Fruit fly (Drosophila melanogaster) whole organism, adult: ENCODE results near the gene Snoo.

Experiments
- CG11617 ChIP-seq: fragments of 200-800 bp; sonication (Bioruptor generic); optimal IDR thresholded peaks from 2 replicates; lab custom pipeline; 2017; ENCODE audit warnings: mild to moderate bottlenecking, missing biosample characterization, missing genetic modification reagents, missing genetic modification characterization
- CG12768 ChIP-seq: fragments of 200-800 bp; sonication (Bioruptor generic); optimal IDR thresholded peaks from 2 replicates; lab custom pipeline; 2017; ENCODE audit warnings: missing biosample characterization, missing genetic modification characterization, mild to moderate bottlenecking, moderate library complexity, missing genetic modification reagents
- CG14711 ChIP-seq: fragments of 200-800 bp; sonication (Bioruptor generic); optimal IDR thresholded peaks from 2 replicates; lab custom pipeline; 2018; ENCODE audit warnings: missing biosample characterization, mild to moderate bottlenecking, missing genetic modification characterization, moderate library complexity
- CG1620 ChIP-seq: fragments of 200-800 bp; sonication (Bioruptor generic); optimal IDR thresholded peaks from 2 replicates; lab custom pipeline; 2016; ENCODE audit warnings: missing biosample characterization, missing genetic modification characterization
- CG33017 ChIP-seq: fragments of 200-800 bp; sonication (Bioruptor generic); optimal IDR thresholded peaks from 2 replicates; lab custom pipeline; 2018; ENCODE audit warnings: missing biosample characterization, mild to moderate bottlenecking, missing genetic modification characterization, moderate library complexity
- CG5204 ChIP-seq: fragments of 200-800 bp; sonication (Bioruptor generic); optimal IDR thresholded peaks from 2 replicates; lab custom pipeline; 2016; ENCODE audit warnings: missing biosample characterization, missing genetic modification characterization
- CG7045 ChIP-seq: fragments of 200-800 bp; sonication (Bioruptor generic); optimal IDR thresholded peaks from 2 replicates; lab custom pipeline; 2017; ENCODE audit warnings: missing biosample characterization, mild to moderate bottlenecking, missing genetic modification characterization
- CG7101 ChIP-seq: fragments of 200-800 bp; sonication (Bioruptor generic); optimal IDR thresholded peaks from 2 replicates; lab custom pipeline; 2018; ENCODE audit warnings: missing biosample characterization, mild to moderate bottlenecking, missing genetic modification characterization, moderate library complexity
- Clk ChIP-seq: fragments of 200-800 bp; sonication (Bioruptor generic); optimal IDR thresholded peaks from 2 replicates; lab custom pipeline; 2017; ENCODE audit warnings: missing biosample characterization, missing genetic modification characterization
- Crg-1 ChIP-seq: fragments of 200-800 bp; sonication (Bioruptor generic); optimal IDR thresholded peaks from 2 replicates; lab custom pipeline; 2016; ENCODE audit warnings: missing biosample characterization, missing genetic modification characterization
- Hr96 ChIP-seq: fragments of 200-800 bp; sonication (Bioruptor generic); optimal IDR thresholded peaks from 2 replicates; lab custom pipeline; 2016; ENCODE audit warnings: missing biosample characterization, missing genetic modification characterization
- Mnt ChIP-seq: fragments of 200-800 bp; sonication (Bioruptor generic); optimal IDR thresholded peaks from 2 replicates; lab custom pipeline; 2016; ENCODE audit warnings: missing biosample characterization, mild to moderate bottlenecking, missing genetic modification characterization
- bab1 ChIP-seq: fragments of 200-800 bp; sonication (Bioruptor generic); optimal IDR thresholded peaks from 3 replicates; lab custom pipeline; 2019; ENCODE audit warnings: missing biosample characterization, mild to moderate bottlenecking, missing genetic modification characterization, moderate library complexity
- cic ChIP-seq: fragments of 200-800 bp; sonication (Bioruptor generic); optimal IDR thresholded peaks from 2 replicates; lab custom pipeline; 2017; ENCODE audit warnings: missing biosample characterization, mild to moderate bottlenecking, missing genetic modification characterization, moderate library complexity
- cnc ChIP-seq, 2 experiments: fragments of >200 bp; optimal IDR thresholded peaks; 2 replicates each; lab custom pipeline; 2017
- kay ChIP-seq: fragments of 200-800 bp; sonication (Bioruptor generic); peaks from one replicate; lab custom pipeline; 2016; ENCODE audit warnings: missing biosample characterization, missing genetic modification characterization, borderline replicate concordance
- ovo ChIP-seq: fragments of 200-800 bp; sonication (Bioruptor generic); optimal IDR thresholded peaks from 2 replicates; lab custom pipeline; 2016; ENCODE audit warnings: missing biosample characterization, missing genetic modification characterization
- pad ChIP-seq: fragments of 200-800 bp; sonication (Bioruptor generic); optimal IDR thresholded peaks from 3 replicates; lab custom pipeline; 2017; ENCODE audit warnings: missing biosample characterization, missing genetic modification characterization, mild to moderate bottlenecking, moderate library complexity, missing genetic modification reagents
- tj ChIP-seq: fragments of 200-800 bp; sonication (Bioruptor generic); optimal IDR thresholded peaks from 3 replicates; lab custom pipeline; 2017; ENCODE audit warnings: missing biosample characterization, mild to moderate bottlenecking, missing genetic modification characterization, moderate library complexity
- toe ChIP-seq: fragments of 200-800 bp; sonication (Bioruptor generic); optimal IDR thresholded peaks from 2 replicates; lab custom pipeline; 2016; ENCODE audit warnings: missing biosample characterization, missing genetic modification characterization

Gene Snoo

DNA sequence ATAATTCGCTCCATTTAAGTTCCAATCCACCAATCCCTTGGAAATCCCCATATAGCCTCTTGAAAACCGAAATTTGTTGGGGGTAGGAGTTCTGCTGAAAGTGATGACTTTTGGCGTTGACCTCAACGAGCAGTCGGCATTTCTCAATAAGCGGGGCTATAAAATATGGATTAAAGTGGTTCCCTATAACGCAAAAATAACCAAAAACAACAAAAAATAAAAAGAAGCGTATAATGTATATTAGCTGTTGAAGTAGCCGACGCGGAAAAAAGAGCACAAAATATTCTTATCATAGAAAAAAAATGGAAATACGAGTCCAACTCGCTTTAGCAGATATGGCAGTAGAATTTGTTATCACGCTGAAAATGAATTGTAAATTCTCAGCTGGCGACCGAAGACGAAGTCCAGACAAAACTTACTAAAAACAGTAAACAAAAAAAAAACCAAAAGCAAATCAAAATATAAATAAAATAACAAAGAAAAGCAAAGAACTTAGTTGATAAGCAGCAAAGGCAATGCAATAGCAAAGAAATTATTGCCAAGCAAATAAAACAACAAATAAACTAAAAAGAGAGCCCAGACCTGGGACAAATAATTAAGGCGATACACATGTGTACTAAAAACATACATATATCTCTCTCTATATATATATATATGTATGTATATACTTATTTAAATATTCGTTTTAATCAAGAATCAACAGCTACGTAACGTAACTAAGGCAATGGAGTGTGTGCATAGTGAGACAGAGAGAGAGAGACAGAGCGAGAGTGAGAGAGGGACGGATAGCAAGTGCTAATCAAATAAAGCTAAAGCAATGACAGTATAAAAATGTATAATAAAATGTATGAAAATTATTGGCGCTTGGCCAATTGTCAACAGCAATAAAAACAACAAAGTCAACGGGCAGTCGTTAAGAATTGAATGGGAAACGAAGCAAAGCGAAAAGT, 23.1 kb downstream of the Snoo start:
- no peak for TF ChIP-seq Hr96 (GFP tag; lab: Kevin White, UChicago)
- TF ChIP-seq Mnt (GFP tag; lab: Kevin White, UChicago), result peak; percentile 75
- TF ChIP-seq pad (GFP tag; lab: Kevin White, UChicago), result peak; percentile 79
- peak; percentile 61 for TF ChIP-seq CG5204 (GFP tag; lab: Kevin White, UChicago)
- TF ChIP-seq Clk (GFP tag; lab: Kevin White, UChicago), result peak; percentile 49
- TF ChIP-seq CG14711 (tag; lab: Kevin White, UChicago), result peak; percentile 75
- TF ChIP-seq cic (GFP tag; lab: Kevin White, UChicago), result peak; percentile 97
- TF ChIP-seq ovo (GFP tag; lab: Kevin White, UChicago), result peak; percentile 94
- TF ChIP-seq CG1620 (GFP tag; lab: Kevin White, UChicago), result peak; percentile 34
- TF ChIP-seq CG12768 (GFP tag; lab: Kevin White, UChicago), result peak; percentile 94
- peak; percentile 84 for TF ChIP-seq CG33017
- TF ChIP-seq CG7045 (GFP tag; lab: Kevin White, UChicago), result peak; percentile 85
- TF ChIP-seq kay, result peak; percentile 98
- peak; percentile 83 for TF ChIP-seq CG11617 (GFP tag; lab: Kevin White, UChicago)
- TF ChIP-seq bab1 (GFP tag; lab: Kevin White, UChicago), result no peak
- peak; percentile 89 for TF ChIP-seq CG7101 (tag; lab: Kevin White, UChicago)
- peak; percentile 72 for TF ChIP-seq tj (GFP tag; lab: Kevin White, UChicago)
- no peak for TF ChIP-seq cnc (optimal IDR thresholded peaks at IDR 0.05; lab: Kevin White, UChicago)
- peak; percentile 5 for TF ChIP-seq toe (GFP tag; lab: Kevin White, UChicago)
- TF ChIP-seq Crg-1 (GFP tag; lab: Kevin White, UChicago), result peak; percentile 90

DNA sequence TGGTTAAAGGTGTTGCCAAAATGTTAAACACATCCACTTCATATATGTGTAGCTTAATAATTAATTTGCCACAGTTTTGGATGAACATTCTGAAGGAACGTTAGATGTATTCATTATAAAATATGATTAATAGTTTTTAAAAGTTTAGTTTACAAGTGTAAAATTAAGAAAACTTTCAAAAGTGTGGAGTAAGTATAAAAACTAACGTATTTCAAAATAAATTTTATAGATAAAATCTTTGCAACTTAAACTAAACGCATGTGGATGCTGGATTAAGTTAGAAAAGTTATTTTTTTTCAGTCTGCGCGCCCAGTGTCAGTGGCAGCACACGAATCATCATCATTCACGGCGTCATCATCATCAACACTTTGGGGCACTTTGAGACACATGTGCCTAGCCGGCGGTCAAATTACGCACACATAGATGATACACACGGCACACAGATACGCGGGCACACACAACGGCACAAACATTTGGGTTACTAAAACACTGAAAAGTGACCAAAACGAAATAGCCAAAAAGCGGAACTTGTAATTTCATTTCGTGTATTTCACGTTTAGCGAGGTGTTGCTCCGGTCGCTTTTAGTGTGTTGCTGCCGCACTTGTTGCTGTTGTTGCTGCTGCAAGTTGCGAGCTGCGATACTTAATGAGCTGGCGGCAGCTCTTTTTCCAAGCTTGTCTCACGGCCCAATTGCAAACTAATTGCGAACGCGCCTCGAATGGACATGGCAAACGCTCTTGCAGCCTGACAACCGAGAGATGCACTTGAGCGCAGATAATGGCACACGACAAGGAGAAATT, 26.7 kb downstream of the Snoo start:
- TF ChIP-seq Clk (GFP tag; lab: Kevin White, UChicago) (no peak), tj (GFP tag; lab: Kevin White, UChicago) (no peak), kay (no peak), CG33017 (no peak), pad (GFP tag; lab: Kevin White, UChicago) (no peak), cnc (optimal IDR thresholded peaks at IDR 0.05; lab: Kevin White, UChicago) (no peak), toe (GFP tag; lab: Kevin White, UChicago) (no peak), CG5204 (GFP tag; lab: Kevin White, UChicago) (no peak)

DNA sequence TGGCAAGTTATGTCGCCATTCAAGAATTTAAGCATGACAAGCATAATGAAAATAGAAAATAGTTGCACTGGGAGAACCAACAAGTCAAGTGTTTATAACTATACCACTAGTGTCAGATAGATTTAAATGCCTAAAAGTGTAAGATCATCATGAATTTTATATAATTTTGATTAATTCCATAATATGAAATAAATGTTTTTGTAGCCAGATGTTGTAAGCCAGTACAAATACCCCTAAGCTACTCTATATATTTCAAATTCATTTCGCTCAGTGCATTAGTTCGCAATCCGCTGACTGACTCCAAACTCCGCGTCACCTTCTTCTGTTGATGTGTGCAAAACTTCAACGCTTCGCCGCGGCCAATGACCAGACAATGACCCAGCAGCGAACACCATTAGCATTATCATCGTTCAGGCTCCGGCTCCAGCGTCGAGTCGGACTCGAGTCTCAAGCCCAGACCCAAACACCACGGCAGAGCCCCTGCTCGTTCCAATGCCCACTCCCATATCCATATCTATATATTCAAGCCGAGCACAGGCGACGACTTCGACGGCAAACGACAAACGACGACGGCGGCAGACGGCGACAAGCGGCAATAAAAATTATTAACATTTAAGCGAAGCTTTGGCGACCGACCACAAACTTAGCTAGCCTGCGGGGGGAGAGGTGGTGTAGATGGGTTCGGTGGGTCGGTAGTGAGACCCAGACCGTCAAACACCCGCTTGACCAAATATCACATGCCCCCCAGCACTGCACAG, 27.5 kb downstream of the Snoo start:
- TF ChIP-seq CG5204 (GFP tag; lab: Kevin White, UChicago), result no peak
- TF ChIP-seq CG12768 (GFP tag; lab: Kevin White, UChicago), result peak; percentile 1
- no peak for TF ChIP-seq cic (GFP tag; lab: Kevin White, UChicago)
- TF ChIP-seq Mnt (GFP tag; lab: Kevin White, UChicago), result no peak
- no peak for TF ChIP-seq CG11617 (GFP tag; lab: Kevin White, UChicago)

DNA sequence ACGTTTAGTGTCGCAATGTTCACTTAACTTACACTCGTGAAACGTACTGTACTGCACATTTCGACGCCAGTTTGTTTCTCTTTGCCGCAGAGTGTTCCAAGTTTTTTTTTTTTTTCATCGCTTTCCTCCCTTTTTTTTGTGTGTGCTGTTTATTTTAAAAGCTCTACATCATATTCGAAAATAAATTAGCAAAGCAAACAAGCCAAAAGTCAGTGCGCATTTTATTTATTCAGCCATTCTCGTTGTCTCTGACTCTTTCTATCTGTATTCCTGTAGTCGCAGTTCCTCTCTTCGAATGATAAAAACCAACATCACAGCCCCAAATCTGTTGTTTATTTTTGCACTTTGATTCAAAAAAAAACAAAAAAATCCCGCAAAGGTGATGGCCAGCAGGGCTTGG, 29.4 kb downstream of the Snoo start:
- TF ChIP-seq CG7045 (GFP tag; lab: Kevin White, UChicago) (no peak), bab1 (GFP tag; lab: Kevin White, UChicago) (no peak), CG12768 (GFP tag; lab: Kevin White, UChicago) (no peak), cic (GFP tag; lab: Kevin White, UChicago) (no peak), tj (GFP tag; lab: Kevin White, UChicago) (no peak), cnc (optimal IDR thresholded peaks at IDR 0.05; lab: Kevin White, UChicago) (no peak), Mnt (GFP tag; lab: Kevin White, UChicago) (no peak), Crg-1 (GFP tag; lab: Kevin White, UChicago) (no peak), CG5204 (GFP tag; lab: Kevin White, UChicago) (no peak), CG1620 (GFP tag; lab: Kevin White, UChicago) (no peak), pad (GFP tag; lab: Kevin White, UChicago) (no peak), Hr96 (GFP tag; lab: Kevin White, UChicago) (no peak), CG33017 (no peak), CG7101 (tag; lab: Kevin White, UChicago) (no peak), Clk (GFP tag; lab: Kevin White, UChicago) (no peak), toe (GFP tag; lab: Kevin White, UChicago) (no peak)
